Worm (Caenorhabditis elegans) whole organism, dauer: ENCODE measurements around the gene ipla-2.

Experiments used
- unc-62 ChIP-seq: sonication (generic microtip); optimal IDR thresholded peaks from 2 replicates; lab custom pipeline; 2017; ENCODE audit warnings: missing biosample characterization, missing genetic modification reagents, missing genetic modification characterization

Gene ipla-2

ce11 chrX:9794173-9794572 is 43.7 kb downstream of the ipla-2 start, which contains the start of gene F36G3.2:
F36G3.2 (minus strand) TSS chrX:9794273.
- TF ChIP-seq unc-62 (GFP tag; lab: Kevin White, UChicago) = no peak

ce11 chrX:9789110-9789509 is 48.7 kb downstream of the ipla-2 start, which contains the start of gene F36G3.1:
F36G3.1 (minus strand) TSS chrX:9789210.
- no peak for TF ChIP-seq unc-62 (GFP tag; lab: Kevin White, UChicago)

ce11 chrX:9785865-9786264 is 52.0 kb downstream of the ipla-2 start:
- TF ChIP-seq unc-62 (GFP tag; lab: Kevin White, UChicago) = no peak
